Worm (Caenorhabditis elegans): ENCODE measurements around the gene Y54G2A.15.

Gene Y54G2A.15

ce11 chrIV:2826335-2826734 is 17.4 kb downstream of the Y54G2A.15 start:
- TF ChIP-seq F13H6.1 (tag; optimal IDR thresholded peaks at IDR 0.05) = no peak
- TF ChIP-seq lsy-2 (tag; optimal IDR thresholded peaks at IDR 0.05) = no peak
- TF ChIP-seq nhr-10 (tag; optimal IDR thresholded peaks at IDR 0.05) = no peak
- TF ChIP-seq nhr-23 (tag; optimal IDR thresholded peaks at IDR 0.05) = no peak
- no peak for TF ChIP-seq R02D3.7 (tag; optimal IDR thresholded peaks at IDR 0.05)
- no peak for TF ChIP-seq ceh-16 (tag; optimal IDR thresholded peaks at IDR 0.05)
- TF ChIP-seq elt-3 (tag; optimal IDR thresholded peaks at IDR 0.05) = no peak
- no peak for TF ChIP-seq zag-1 (tag; optimal IDR thresholded peaks at IDR 0.05)
- no peak for TF ChIP-seq mbf-1 (tag; optimal IDR thresholded peaks at IDR 0.05)

- no peak for TF ChIP-seq snpc-4 (tag; optimal IDR thresholded peaks at IDR 0.05)
- no peak for TF ChIP-seq R02D3.7 (tag; optimal IDR thresholded peaks at IDR 0.05)
- TF ChIP-seq nhr-21 (tag; optimal IDR thresholded peaks at IDR 0.05) = no peak
- TF ChIP-seq Y55F3AM.14 (GFP tag; optimal IDR thresholded peaks at IDR 0.05) = no peak
- no peak for TF ChIP-seq skn-1 (tag; optimal IDR thresholded peaks at IDR 0.05)
- TF ChIP-seq ama-1 (optimal IDR thresholded peaks at IDR 0.05) = no peak
- no peak for TF ChIP-seq unc-55 (GFP tag; optimal IDR thresholded peaks at IDR 0.05)
- TF ChIP-seq alr-1 (tag; optimal IDR thresholded peaks at IDR 0.05) = no peak
- no peak for TF ChIP-seq gmeb-1 (tag; optimal IDR thresholded peaks at IDR 0.05)
- no peak for TF ChIP-seq nhr-23 (tag; optimal IDR thresholded peaks at IDR 0.05)
- TF ChIP-seq lsy-2 (tag; optimal IDR thresholded peaks at IDR 0.05) = no peak
- TF ChIP-seq blmp-1 (tag; optimal IDR thresholded peaks at IDR 0.05; ENCODE audit: insufficient read depth) = no peak
- no peak for TF ChIP-seq egl-27 (tag; optimal IDR thresholded peaks at IDR 0.05)
- TF ChIP-seq F13H6.1 (tag; optimal IDR thresholded peaks at IDR 0.05) = no peak
- no peak for TF ChIP-seq nhr-6 (tag; optimal IDR thresholded peaks at IDR 0.05)
- no peak for TF ChIP-seq lin-13 (GFP tag; optimal IDR thresholded peaks at IDR 0.05)
- TF ChIP-seq peb-1 (tag; optimal IDR thresholded peaks at IDR 0.05) = no peak
- no peak for TF ChIP-seq ceh-16 (tag; optimal IDR thresholded peaks at IDR 0.05)
These were observed 18.2 kb downstream of the Y54G2A.15 start for ce11 chrIV:2825460-2826103.

- TF ChIP-seq nhr-21 (tag; optimal IDR thresholded peaks at IDR 0.05) (no peak), lin-13 (GFP tag; optimal IDR thresholded peaks at IDR 0.05) (no peak), ceh-16 (tag; optimal IDR thresholded peaks at IDR 0.05) (no peak), blmp-1 (tag; optimal IDR thresholded peaks at IDR 0.05; ENCODE audit: insufficient read depth) (no peak), nhr-237 (tag; optimal IDR thresholded peaks at IDR 0.05) (no peak), mdl-1 (tag; optimal IDR thresholded peaks at IDR 0.05) (no peak), ztf-4 (tag; optimal IDR thresholded peaks at IDR 0.05) (no peak), R02D3.7 (tag; optimal IDR thresholded peaks at IDR 0.05) (no peak), lsy-2 (tag; optimal IDR thresholded peaks at IDR 0.05) (no peak), unc-62 (GFP tag; optimal IDR thresholded peaks at IDR 0.05) (no peak), nhr-77 (tag; optimal IDR thresholded peaks at IDR 0.05) (no peak), fos-1 (tag; optimal IDR thresholded peaks at IDR 0.05) (no peak), nhr-11 (tag; optimal IDR thresholded peaks at IDR 0.05) (no peak)
These were observed 20.3 kb downstream of the Y54G2A.15 start, which contains the start of gene clec-80 for ce11 chrIV:2823446-2823845. clec-80 (plus strand) TSS chrIV:2823746.

- TF ChIP-seq ztf-4 (tag; optimal IDR thresholded peaks at IDR 0.05) (no peak), ztf-1 (GFP tag; conservative IDR thresholded peaks at IDR 0.05) (no peak), ceh-82 (tag; optimal IDR thresholded peaks at IDR 0.05) (no peak), mdl-1 (tag; optimal IDR thresholded peaks at IDR 0.05) (no peak), mbf-1 (tag; optimal IDR thresholded peaks at IDR 0.05) (no peak), C34F6.9 (tag; optimal IDR thresholded peaks at IDR 0.05) (no peak), crh-2 (tag; optimal IDR thresholded peaks at IDR 0.05) (no peak), zag-1 (tag; optimal IDR thresholded peaks at IDR 0.05) (no peak), nhr-12 (tag; optimal IDR thresholded peaks at IDR 0.05) (no peak), nhr-11 (tag; optimal IDR thresholded peaks at IDR 0.05) (no peak), R02D3.7 (tag; optimal IDR thresholded peaks at IDR 0.05) (no peak), fos-1 (tag; optimal IDR thresholded peaks at IDR 0.05) (no peak)
These were observed 23.4 kb downstream of the Y54G2A.15 start, which contains the start of gene Y54G2A.37 for ce11 chrIV:2820408-2820807. Y54G2A.37 (plus strand) TSS chrIV:2820708.

ce11 chrIV:2819633-2820032 is 24.1 kb downstream of the Y54G2A.15 start, which contains the start of gene Y54G2A.13:
Y54G2A.13 (minus strand) TSS chrIV:2819733.
- TF ChIP-seq nhr-11 (tag; optimal IDR thresholded peaks at IDR 0.05) (no peak), aly-2 (tag; optimal IDR thresholded peaks at IDR 0.05) (no peak), elt-1 (tag; optimal IDR thresholded peaks at IDR 0.05) (no peak), alr-1 (tag; optimal IDR thresholded peaks at IDR 0.05) (no peak), nhr-6 (tag; optimal IDR thresholded peaks at IDR 0.05) (no peak), ztf-11 (tag; optimal IDR thresholded peaks at IDR 0.05) (no peak), unc-62 (GFP tag; optimal IDR thresholded peaks at IDR 0.05) (no peak), ama-1 (optimal IDR thresholded peaks at IDR 0.05) (no peak), lsy-2 (tag; optimal IDR thresholded peaks at IDR 0.05) (no peak), nhr-10 (tag; optimal IDR thresholded peaks at IDR 0.05) (no peak), unc-55 (GFP tag; optimal IDR thresholded peaks at IDR 0.05) (no peak), mbf-1 (tag; optimal IDR thresholded peaks at IDR 0.05) (no peak), nhr-129 (tag; optimal IDR thresholded peaks at IDR 0.05) (no peak), egl-27 (tag; optimal IDR thresholded peaks at IDR 0.05) (no peak), blmp-1 (tag; optimal IDR thresholded peaks at IDR 0.05; ENCODE audit: insufficient read depth) (no peak), lin-11 (tag; optimal IDR thresholded peaks at IDR 0.05) (no peak), nhr-21 (tag; optimal IDR thresholded peaks at IDR 0.05) (no peak), R02D3.7 (tag; optimal IDR thresholded peaks at IDR 0.05) (no peak), lin-39 (tag; optimal IDR thresholded peaks at IDR 0.05) (no peak), mdl-1 (tag; optimal IDR thresholded peaks at IDR 0.05) (no peak)
